Fruit fly (Drosophila melanogaster): ENCODE measurements around the gene CG7920.

The CG7920 gene

DNA sequence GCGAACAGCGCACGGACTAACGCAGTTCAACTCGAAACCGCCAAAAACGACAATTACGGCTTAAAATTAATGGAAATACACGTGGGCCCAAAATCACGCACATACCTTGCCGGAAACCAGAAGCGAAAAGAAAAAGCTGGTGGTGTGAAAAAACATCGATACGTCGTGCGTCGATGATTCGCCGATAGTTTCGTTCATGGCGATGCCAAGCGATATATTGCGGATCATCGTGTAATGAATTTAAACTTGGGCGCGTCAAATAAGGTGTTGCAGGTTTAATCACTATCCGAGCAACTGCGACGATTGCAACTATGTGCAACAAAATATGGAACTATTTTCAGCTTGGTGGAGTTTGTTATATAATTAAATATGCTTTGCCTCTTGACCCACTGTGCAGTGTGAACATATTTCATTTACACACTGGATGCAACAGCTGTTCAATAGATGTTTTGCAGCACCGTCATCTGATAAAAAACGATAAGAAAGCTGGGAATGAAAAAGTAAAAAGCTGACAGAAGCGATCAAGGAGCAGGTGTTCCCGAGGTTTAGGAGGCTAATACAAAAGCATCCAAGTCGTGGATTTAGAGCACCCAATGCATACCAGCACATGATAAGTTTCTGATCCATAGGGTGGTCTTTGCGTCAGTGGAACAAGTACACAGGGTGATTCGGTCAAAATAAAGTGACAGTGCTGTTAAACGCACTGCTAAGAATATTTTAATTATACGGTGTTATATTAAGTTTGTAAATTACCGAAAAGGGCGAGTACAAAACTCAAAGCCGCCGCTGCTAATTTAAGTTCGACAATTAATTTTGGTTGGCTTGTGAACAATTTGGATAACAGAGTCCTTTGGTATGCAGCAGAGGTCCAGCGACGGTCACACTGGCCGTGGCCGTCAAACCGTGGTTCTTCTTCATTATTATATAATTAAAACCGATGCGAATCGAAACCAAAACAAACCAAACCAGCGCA lies 31.2 kb upstream of the CG7920 start, which contains the start of the genes RpL32 and CG7943 (continued):
- TF ChIP-seq CG6791 (GFP tag; IDR thresholded peaks at IDR 0.05; ENCODE audit: partially characterized antibody) (peak; percentile 100), ac (GFP tag; optimal IDR thresholded peaks at IDR 0.05) (peak; percentile 54), schlank (tag; optimal IDR thresholded peaks at IDR 0.05) (peak; percentile 93), mld (GFP tag; IDR thresholded peaks at IDR 0.05; ENCODE audit: partially characterized antibody) (peak; percentile 100), lmd (GFP tag; IDR thresholded peaks at IDR 0.05) (peak; percentile 95), Dip3 (GFP tag; optimal IDR thresholded peaks at IDR 0.05) (peak; percentile 97), sens-2 (GFP tag; IDR thresholded peaks at IDR 0.05) (peak; percentile 96), Kr (GFP tag; optimal IDR thresholded peaks at IDR 0.05) (peak; percentile 20), zen (tag; optimal IDR thresholded peaks at IDR 0.05) (peak; percentile 91), CG9876 (GFP tag; optimal IDR thresholded peaks at IDR 0.05) (peak; percentile 97), HLHmδ (GFP tag; optimal IDR thresholded peaks at IDR 0.05) (peak; percentile 82), chinmo (GFP tag; IDR thresholded peaks at IDR 0.05; ENCODE audit: partially characterized antibody) (peak; percentile 100), Scr (GFP tag; IDR thresholded peaks at IDR 0.05; ENCODE audit: partially characterized antibody) (peak; percentile 100), zf30C (GFP tag; optimal IDR thresholded peaks at IDR 0.05) (no peak), chn (GFP tag; optimal IDR thresholded peaks at IDR 0.05) (peak; percentile 90), CHES-1-like (GFP tag; optimal IDR thresholded peaks at IDR 0.05) (peak; percentile 91), E2f1 (GFP tag; IDR thresholded peaks at IDR 0.05) (peak; percentile 93), crp (GFP tag; optimal IDR thresholded peaks at IDR 0.05) (peak; percentile 35 to 91), fru (optimal IDR thresholded peaks at IDR 0.05) (no peak), cato (GFP tag; optimal IDR thresholded peaks at IDR 0.05; ENCODE audit: borderline replicate concordance) (peak; percentile 74), sob (GFP tag; IDR thresholded peaks at IDR 0.05) (peak; percentile 97), Eip74EF (GFP tag; optimal IDR thresholded peaks at IDR 0.05) (peak in 1 of 2 experiments; percentile 65), CG31441 (GFP tag; IDR thresholded peaks at IDR 0.05) (peak; percentile 88), amos (GFP tag; IDR thresholded peaks at IDR 0.05; ENCODE audit: partially characterized antibody) (peak; percentile 100), D19A (tag; optimal IDR thresholded peaks at IDR 0.05) (peak; percentile 77), H15 (GFP tag; IDR thresholded peaks at IDR 0.05) (peak; percentile 93), Doc3 (GFP tag; IDR thresholded peaks at IDR 0.05; ENCODE audit: partially characterized antibody) (peak; percentile 100), sug (tag; optimal IDR thresholded peaks at IDR 0.05) (peak; percentile 95), scrt (GFP tag; optimal IDR thresholded peaks at IDR 0.05) (peak; percentile 87), nerfin-2 (GFP tag; IDR thresholded peaks at IDR 0.05; ENCODE audit: partially characterized antibody) (peak; percentile 100), bowl (GFP tag; IDR thresholded peaks at IDR 0.05) (peak; percentile 89), CG32772 (GFP tag; IDR thresholded peaks at IDR 0.05) (peak; percentile 94), pzg (GFP tag; optimal IDR thresholded peaks at IDR 0.05) (peak; percentile 92), jing (GFP tag; optimal IDR thresholded peaks at IDR 0.05) (peak; percentile 66), Dref (GFP tag; IDR thresholded peaks at IDR 0.05) (peak; percentile 89), CG11247 (GFP tag; IDR thresholded peaks at IDR 0.05) (peak; percentile 96), CG12071 (GFP tag; optimal IDR thresholded peaks at IDR 0.05) (peak; percentile 94), CG4820 (GFP tag; optimal IDR thresholded peaks at IDR 0.05) (peak; percentile 92), CG15479 (GFP tag; optimal IDR thresholded peaks at IDR 0.05) (peak; percentile 48), Abd-B (GFP tag; optimal IDR thresholded peaks at IDR 0.05) (peak; percentile 83), repo (GFP tag; optimal IDR thresholded peaks at IDR 0.05) (peak; percentile 96), CG3847 (GFP tag; IDR thresholded peaks at IDR 0.05) (peak; percentile 95), CG14014 (GFP tag; IDR thresholded peaks at IDR 0.05) (peak; percentile 96), Rfx (GFP tag; IDR thresholded peaks at IDR 0.05) (peak; percentile 98), CG9932 (GFP tag; IDR thresholded peaks at IDR 0.05) (peak; percentile 99), rib (GFP tag; IDR thresholded peaks at IDR 0.05) (peak; percentile 94), CG15696 (tag; optimal IDR thresholded peaks at IDR 0.05) (peak; percentile 81), CG14441 (GFP tag; IDR thresholded peaks at IDR 0.05) (peak; percentile 92)
